Fruit fly (Drosophila melanogaster) whole organism, embryonic: ENCODE results near the gene CG14400.

ENCODE experiments used
- Abd-B ChIP-seq: fragments of 200-800 bp; sonication (Bioruptor generic); optimal IDR thresholded peaks from 2 replicates; lab custom pipeline; 2018; ENCODE audit warnings: missing biosample characterization, mild to moderate bottlenecking, missing genetic modification characterization, moderate library complexity
- Adf1 ChIP-seq: fragments of 200-800 bp; sonication (Bioruptor generic); IDR thresholded peaks from 2 replicates; pipeline ENCODE4 v1.3.6; 2022; ENCODE audit warnings: missing biosample characterization, missing genetic modification characterization
- Asciz ChIP-seq: fragments of 200-800 bp; sonication (Bioruptor generic); optimal IDR thresholded peaks from 2 replicates; lab custom pipeline; 2017; ENCODE audit warnings: missing biosample characterization, mild to moderate bottlenecking, missing genetic modification characterization, missing genetic modification reagents
- BtbVII ChIP-seq: fragments of 200-800 bp; sonication (Bioruptor generic); optimal IDR thresholded peaks from 3 replicates; lab custom pipeline; 2017; ENCODE audit warnings: missing biosample characterization, mild to moderate bottlenecking, missing genetic modification characterization
- CG10321 ChIP-seq: fragments of 200-800 bp; sonication (Bioruptor generic); IDR thresholded peaks from 2 replicates; pipeline ENCODE4 v1.3.6; 2022; ENCODE audit warnings: missing biosample characterization, missing genetic modification characterization
- CG10979 ChIP-seq: fragments of 200-800 bp; sonication (Bioruptor generic); optimal IDR thresholded peaks from 2 replicates; lab custom pipeline; 2018; ENCODE audit warnings: missing biosample characterization, mild to moderate bottlenecking, missing genetic modification characterization, moderate library complexity
- CG11085 ChIP-seq: fragments of 200-800 bp; sonication (Bioruptor generic); IDR thresholded peaks from 2 replicates; pipeline ENCODE4 v1.3.6; 2022; ENCODE audit warnings: missing biosample characterization, missing genetic modification characterization
- CG12155 ChIP-seq: fragments of 200-800 bp; sonication (Bioruptor generic); optimal IDR thresholded peaks from 3 replicates; lab custom pipeline; 2016; ENCODE audit warnings: missing biosample characterization, missing genetic modification characterization
- CG12219 ChIP-seq: fragments of 200-800 bp; sonication (Bioruptor generic); optimal IDR thresholded peaks from 3 replicates; lab custom pipeline; 2018; ENCODE audit warnings: missing biosample characterization, mild to moderate bottlenecking, missing genetic modification characterization
- CG1233 ChIP-seq: fragments of 200-800 bp; sonication (Bioruptor generic); optimal IDR thresholded peaks from 4 replicates; lab custom pipeline; 2018; ENCODE audit warnings: missing biosample characterization, mild to moderate bottlenecking, missing genetic modification characterization
- CG14050 ChIP-seq: fragments of 200-800 bp; sonication (Bioruptor generic); IDR thresholded peaks from 3 replicates; pipeline ENCODE4 v1.3.6; 2022; ENCODE audit warnings: missing biosample characterization, missing genetic modification characterization
- CG14441 ChIP-seq: fragments of 200-800 bp; sonication (Bioruptor generic); IDR thresholded peaks from 2 replicates; pipeline ENCODE4 v1.3.6; 2022; ENCODE audit warnings: missing biosample characterization, missing genetic modification characterization
- CG14860 ChIP-seq: fragments of 200-800 bp; sonication (Bioruptor generic); IDR thresholded peaks from 3 replicates; pipeline ENCODE4 v1.3.6; 2022; ENCODE audit warnings: missing biosample characterization, missing genetic modification characterization; ENCODE audit not compliant: partially characterized antibody
- CG15514 ChIP-seq: fragments of 200-800 bp; sonication (Bioruptor generic); optimal IDR thresholded peaks from 3 replicates; lab custom pipeline; 2017; ENCODE audit warnings: missing biosample characterization, missing genetic modification characterization, mild to moderate bottlenecking, moderate library complexity, missing genetic modification reagents
- CG16779 ChIP-seq: fragments of 200-800 bp; sonication (Bioruptor generic); IDR thresholded peaks from 2 replicates; pipeline ENCODE4 v1.3.6; 2022; ENCODE audit warnings: missing biosample characterization, missing genetic modification characterization
- CG16863 ChIP-seq: fragments of 200-800 bp; sonication (Bioruptor generic); optimal IDR thresholded peaks from 3 replicates; lab custom pipeline; 2016; ENCODE audit warnings: missing biosample characterization, missing genetic modification characterization
- CG17359 ChIP-seq: fragments of 200-800 bp; sonication (Bioruptor generic); optimal IDR thresholded peaks from 3 replicates; lab custom pipeline; 2018; ENCODE audit warnings: missing biosample characterization, mild to moderate bottlenecking, missing genetic modification characterization, moderate library complexity
- CG2712 ChIP-seq: fragments of 200-800 bp; optimal IDR thresholded peaks from 3 replicates; lab custom pipeline; 2019; ENCODE audit warnings: missing biosample characterization, mild to moderate bottlenecking, missing genetic modification characterization, moderate library complexity
- CG30403 ChIP-seq: fragments of 200-800 bp; sonication (Bioruptor generic); optimal IDR thresholded peaks from 3 replicates; lab custom pipeline; 2016; ENCODE audit warnings: missing biosample characterization, missing genetic modification characterization
- CG32772 ChIP-seq: fragments of 200-800 bp; sonication (Bioruptor generic); IDR thresholded peaks from 2 replicates; pipeline ENCODE4 v1.3.6; 2022; ENCODE audit warnings: missing biosample characterization, missing genetic modification characterization
- CG33213 ChIP-seq: fragments of 200-800 bp; sonication (Bioruptor generic); optimal IDR thresholded peaks from 3 replicates; lab custom pipeline; 2016; ENCODE audit warnings: missing biosample characterization, missing genetic modification characterization
- CG4282 ChIP-seq: fragments of 200-800 bp; sonication (Bioruptor generic); optimal IDR thresholded peaks from 2 replicates; lab custom pipeline; 2016; ENCODE audit warnings: missing biosample characterization, missing genetic modification characterization
- CG4820 ChIP-seq: fragments of 200-800 bp; sonication (Bioruptor generic); optimal IDR thresholded peaks from 3 replicates; lab custom pipeline; 2016; ENCODE audit warnings: missing biosample characterization, missing genetic modification characterization
- CG6689 ChIP-seq: fragments of 200-800 bp; sonication (Bioruptor generic); IDR thresholded peaks from 2 replicates; pipeline ENCODE4 v1.3.6; 2022; ENCODE audit warnings: missing biosample characterization, missing genetic modification characterization
- CG6765 ChIP-seq: fragments of 200-800 bp; sonication (Bioruptor generic); optimal IDR thresholded peaks from 3 replicates; lab custom pipeline; 2017; ENCODE audit warnings: missing biosample characterization, mild to moderate bottlenecking, missing genetic modification characterization
- CG7928 ChIP-seq: fragments of 200-800 bp; sonication (Bioruptor generic); optimal IDR thresholded peaks from 2 replicates; lab custom pipeline; 2017; ENCODE audit warnings: missing biosample characterization, mild to moderate bottlenecking, missing genetic modification characterization
- D19B ChIP-seq: fragments of 200-800 bp; sonication (Bioruptor generic); optimal IDR thresholded peaks from 2 replicates; lab custom pipeline; 2017; ENCODE audit warnings: missing biosample characterization, mild to moderate bottlenecking, missing genetic modification characterization
- Doc3 ChIP-seq: fragments of 200-800 bp; sonication (Bioruptor generic); IDR thresholded peaks from 3 replicates; pipeline ENCODE4 v1.3.6; 2022; ENCODE audit warnings: missing biosample characterization, missing genetic modification characterization; ENCODE audit not compliant: partially characterized antibody
- Hr51 ChIP-seq, 2 experiments: fragments of 200-800 bp; sonication (Bioruptor generic); optimal IDR thresholded peaks; 2 replicates in 1 of 2; 3 replicates in 1 of 2; lab custom pipeline; 2016 to 2018; ENCODE audit warnings: missing biosample characterization in 2 of 2, missing genetic modification characterization in 2 of 2, mild to moderate bottlenecking in 1 of 2, moderate library complexity in 1 of 2
- Lhr ChIP-seq: fragments of 200-800 bp; sonication (Bioruptor generic); optimal IDR thresholded peaks from 3 replicates; lab custom pipeline; 2017; ENCODE audit warnings: mild to moderate bottlenecking, missing biosample characterization, missing genetic modification reagents, missing genetic modification characterization
- Rx ChIP-seq: fragments of 200-800 bp; sonication (Bioruptor generic); IDR thresholded peaks from 2 replicates; pipeline ENCODE4 v1.3.6; 2022; ENCODE audit warnings: missing biosample characterization, missing genetic modification characterization
- Six4 ChIP-seq: fragments of 200-800 bp; sonication (Bioruptor generic); optimal IDR thresholded peaks from 2 replicates; lab custom pipeline; 2016; ENCODE audit warnings: missing biosample characterization, missing genetic modification characterization
- Vsx1 ChIP-seq: fragments of 200-800 bp; sonication (Bioruptor generic); optimal IDR thresholded peaks from 2 replicates; lab custom pipeline; 2017; ENCODE audit warnings: missing biosample characterization, mild to moderate bottlenecking, missing genetic modification characterization, missing genetic modification reagents
- Xrp1 ChIP-seq: fragments of 200-800 bp; sonication (Bioruptor generic); IDR thresholded peaks from 2 replicates; pipeline ENCODE4 v1.3.6; 2022; ENCODE audit warnings: missing biosample characterization, missing genetic modification characterization
- ato ChIP-seq: fragments of 200-800 bp; sonication (Bioruptor generic); IDR thresholded peaks from 2 replicates; pipeline ENCODE4 v1.3.6; 2022; ENCODE audit warnings: missing biosample characterization, missing genetic modification characterization; ENCODE audit not compliant: partially characterized antibody
- cato ChIP-seq: fragments of 200-800 bp; sonication (Bioruptor generic); optimal IDR thresholded peaks from 2 replicates; lab custom pipeline; 2016; ENCODE audit warnings: missing biosample characterization, missing genetic modification characterization, borderline replicate concordance
- chn ChIP-seq: fragments of 200-800 bp; sonication (Bioruptor generic); optimal IDR thresholded peaks from 2 replicates; lab custom pipeline; 2016; ENCODE audit warnings: missing biosample characterization, missing genetic modification characterization
- ci ChIP-seq: fragments of 200-800 bp; sonication (Bioruptor generic); IDR thresholded peaks from 3 replicates; pipeline ENCODE4 v1.3.6; 2022; ENCODE audit warnings: missing biosample characterization, missing genetic modification characterization
- crc ChIP-seq: fragments of 200-800 bp; sonication (Bioruptor generic); optimal IDR thresholded peaks from 2 replicates; lab custom pipeline; 2016; ENCODE audit warnings: missing biosample characterization, missing genetic modification characterization
- esg ChIP-seq: fragments of 200-800 bp; sonication (Bioruptor generic); conservative IDR thresholded peaks from 2 replicates; pipeline ENCODE4 v1.3.6; 2022; ENCODE audit warnings: missing biosample characterization, missing genetic modification characterization
- eyg ChIP-seq: fragments of 200-800 bp; sonication (Bioruptor generic); optimal IDR thresholded peaks from 3 replicates; lab custom pipeline; 2016; ENCODE audit warnings: missing biosample characterization, missing genetic modification characterization
- fd96Cb ChIP-seq: fragments of 200-800 bp; sonication (Bioruptor generic); optimal IDR thresholded peaks from 2 replicates; lab custom pipeline; 2018; ENCODE audit warnings: missing biosample characterization, mild to moderate bottlenecking, missing genetic modification characterization, moderate library complexity
- hb ChIP-seq: fragments of 200-800 bp; sonication (Bioruptor generic); IDR thresholded peaks from 3 replicates; pipeline ENCODE4 v1.3.6; 2022; ENCODE audit warnings: missing biosample characterization, missing genetic modification characterization; ENCODE audit not compliant: partially characterized antibody
- kay ChIP-seq: fragments of 200-800 bp; sonication (Bioruptor generic); optimal IDR thresholded peaks from 2 replicates; lab custom pipeline; 2016; ENCODE audit warnings: missing biosample characterization, missing genetic modification characterization
- lab ChIP-seq: fragments of 200-800 bp; sonication (Bioruptor generic); optimal IDR thresholded peaks from 3 replicates; lab custom pipeline; 2017; ENCODE audit warnings: missing biosample characterization, missing genetic modification characterization, mild to moderate bottlenecking, moderate library complexity, missing genetic modification reagents
- ranshi ChIP-seq: fragments of 200-800 bp; sonication (Bioruptor generic); IDR thresholded peaks from 2 replicates; pipeline ENCODE4 v1.3.6; 2022; ENCODE audit warnings: missing biosample characterization, missing genetic modification characterization
- sima ChIP-seq: fragments of 200-800 bp; sonication (Bioruptor generic); optimal IDR thresholded peaks from 2 replicates; lab custom pipeline; 2016; ENCODE audit warnings: missing biosample characterization, missing genetic modification characterization
- sna ChIP-seq: fragments of 200-800 bp; sonication (Bioruptor generic); IDR thresholded peaks from 2 replicates; pipeline ENCODE4 v1.3.6; 2022; ENCODE audit warnings: missing biosample characterization, missing genetic modification characterization; ENCODE audit not compliant: partially characterized antibody
- vfl ChIP-seq: fragments of 200-800 bp; sonication (Bioruptor generic); optimal IDR thresholded peaks from 2 replicates; lab custom pipeline; 2016; ENCODE audit warnings: missing biosample characterization, missing genetic modification characterization
- vnd ChIP-seq: fragments of 200-800 bp; sonication (Bioruptor generic); IDR thresholded peaks from 3 replicates; pipeline ENCODE4 v1.3.6; 2022; ENCODE audit warnings: missing biosample characterization, missing genetic modification characterization; ENCODE audit not compliant: partially characterized antibody

The CG14400 gene

dm6 chr2L:20896681-20897341, 39.1 kb upstream of the CG14400 start (continued):
- no peak for TF ChIP-seq sna (GFP tag; lab: Robert Waterston, UW)
- TF ChIP-seq Abd-B, result no peak
- no peak for TF ChIP-seq Doc3 (GFP tag; lab: Robert Waterston, UW)
- TF ChIP-seq CG14860 (GFP tag; lab: Robert Waterston, UW), result no peak
- no peak for TF ChIP-seq CG32772 (GFP tag; lab: Robert Waterston, UW)
- peak; percentile 31 for TF ChIP-seq CG12219 (GFP tag; lab: Kevin White, UChicago)
- TF ChIP-seq esg (GFP tag; lab: Robert Waterston, UW), result no peak
- no peak for TF ChIP-seq ato (GFP tag; lab: Robert Waterston, UW)
- TF ChIP-seq vfl (GFP tag; lab: Kevin White, UChicago), result no peak
- no peak for TF ChIP-seq CG10979 (tag; lab: Kevin White, UChicago)
- TF ChIP-seq Asciz (GFP tag; lab: Kevin White, UChicago), result peak; percentile 87
- no peak for TF ChIP-seq vnd (GFP tag; lab: Robert Waterston, UW)
- TF ChIP-seq CG6765 (GFP tag; lab: Kevin White, UChicago), result no peak
- no peak for TF ChIP-seq CG16779 (GFP tag; lab: Robert Waterston, UW)
- TF ChIP-seq crc, result no peak
- TF ChIP-seq eyg (GFP tag; lab: Kevin White, UChicago), result no peak
- peak; percentile 37 for TF ChIP-seq BtbVII (GFP tag; lab: Kevin White, UChicago)
- no peak for TF ChIP-seq CG14441 (GFP tag; lab: Robert Waterston, UW)
- TF ChIP-seq CG14050, result no peak; the same call in 2 of the 3 replicates
- no peak for TF ChIP-seq sima (GFP tag; lab: Kevin White, UChicago)
- no peak for TF ChIP-seq CG11085 (GFP tag; lab: Robert Waterston, UW)
- TF ChIP-seq Adf1 (GFP tag; lab: Robert Waterston, UW), result no peak
- no peak for TF ChIP-seq chn (GFP tag; lab: Kevin White, UChicago)
- no peak for TF ChIP-seq fd96Cb
- TF ChIP-seq hb (GFP tag; lab: Robert Waterston, UW), result no peak
- TF ChIP-seq Xrp1, result peak; percentile 56; the same call in 1 of the 2 replicates
- TF ChIP-seq ci (GFP tag; lab: Robert Waterston, UW), result peak; percentile 84
- TF ChIP-seq ranshi, result peak; percentile 36; the same call in 1 of the 2 replicates
- TF ChIP-seq CG12155 (GFP tag; lab: Kevin White, UChicago), result no peak
- no peak for TF ChIP-seq CG7928
- peak; percentile 78 for TF ChIP-seq CG1233
- peak; percentile 63 for TF ChIP-seq Lhr (GFP tag; lab: Kevin White, UChicago)
- no peak for TF ChIP-seq D19B (GFP tag; lab: Kevin White, UChicago)
- TF ChIP-seq Vsx1 (GFP tag; lab: Kevin White, UChicago), result peak; percentile 76
- peak; percentile 79 for TF ChIP-seq lab (GFP tag; lab: Kevin White, UChicago)
- TF ChIP-seq CG2712 (tag; lab: Kevin White, UChicago), result no peak
- no peak for TF ChIP-seq Hr51 (GFP tag; optimal IDR thresholded peaks at IDR 0.05; lab: Kevin White, UChicago)
- TF ChIP-seq CG16863 (GFP tag; lab: Kevin White, UChicago), result no peak
- no peak for TF ChIP-seq Rx (GFP tag; lab: Robert Waterston, UW)
- TF ChIP-seq CG4820 (GFP tag; lab: Kevin White, UChicago), result no peak
- TF ChIP-seq CG33213, result peak; percentile 26
- TF ChIP-seq CG17359, result peak; percentile 67
- no peak for TF ChIP-seq CG4282 (GFP tag; lab: Kevin White, UChicago)
- TF ChIP-seq cato (GFP tag; lab: Kevin White, UChicago), result no peak
- TF ChIP-seq CG6689, result no peak
- TF ChIP-seq Six4, result peak; percentile 21
- no peak for TF ChIP-seq CG10321 (GFP tag; lab: Robert Waterston, UW)
- peak; percentile 13 for TF ChIP-seq CG15514 (GFP tag; lab: Kevin White, UChicago)
- TF ChIP-seq kay (GFP tag; lab: Kevin White, UChicago), result peak; percentile 7
- no peak for TF ChIP-seq CG30403 (GFP tag; lab: Kevin White, UChicago)
